Worm (Caenorhabditis elegans) whole organism, L4/young adult: Measurements from ENCODE around the gene ram-2.

Experiments used
- W03F9.2 ChIP-seq: fragments of 150-350 bp; optimal IDR thresholded peaks from 2 replicates; lab custom pipeline; 2014; ENCODE audit warnings: missing biosample characterization, missing genetic modification characterization
- dao-5 ChIP-seq: sonication (generic microtip); optimal IDR thresholded peaks from 2 replicates; lab custom pipeline; 2016; ENCODE audit warnings: missing genotype, missing genetic modification characterization, moderate library complexity, missing compliant biosample characterization

DNA sequence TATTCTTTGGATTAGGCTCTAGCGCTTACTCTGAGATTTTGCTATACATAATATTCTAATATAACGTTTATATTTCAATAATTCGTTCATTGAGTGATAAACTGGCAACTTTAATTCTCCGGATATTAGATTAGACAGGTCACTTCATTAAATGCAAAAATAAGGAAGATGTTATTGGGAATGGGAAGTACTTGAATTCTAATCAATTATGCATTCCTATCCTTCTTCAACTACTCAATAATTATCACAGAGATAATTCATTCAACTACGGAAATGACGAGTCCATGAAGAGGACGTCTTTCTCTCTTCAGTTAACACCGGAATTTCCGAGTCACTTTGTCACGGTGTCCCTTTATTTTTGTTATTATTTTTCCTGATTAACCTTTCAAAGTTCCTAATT, 46.1 kb downstream of the ram-2 start:
- TF ChIP-seq W03F9.2 (no peak), dao-5 (no peak)
